Worm (Caenorhabditis elegans) whole organism, early embryonic: ENCODE results near the gene tni-1.

Source experiments
- aly-1 ChIP-seq: sonication (generic microtip); optimal IDR thresholded peaks from 2 replicates; lab custom pipeline; 2016; ENCODE audit warnings: missing genetic modification characterization, missing compliant biosample characterization
- ama-1 ChIP-seq: fragments of 150-350 bp; optimal IDR thresholded peaks from 2 replicates; lab custom pipeline; 2014
- ceh-13 ChIP-seq: fragments of 200-800 bp; sonication (Bioruptor generic); optimal IDR thresholded peaks from 2 replicates; lab custom pipeline; 2018; ENCODE audit warnings: mild to moderate bottlenecking, missing genetic modification characterization, missing compliant biosample characterization
- ceh-36 ChIP-seq: sonication (generic microtip); optimal IDR thresholded peaks from 2 replicates; lab custom pipeline; 2016; ENCODE audit warnings: missing genetic modification characterization, inconsistent platforms, missing compliant biosample characterization
- flt-1 ChIP-seq: fragments of 200-800 bp; sonication (Bioruptor generic); IDR thresholded peaks from 2 replicates; pipeline ENCODE4 v1.3.6; 2022; ENCODE audit warnings: missing genetic modification characterization, missing compliant biosample characterization
- pes-1 ChIP-seq: fragments of 200-800 bp; sonication (Bioruptor generic); IDR thresholded peaks from 2 replicates; pipeline ENCODE4 v1.3.6; 2022; ENCODE audit warnings: missing genetic modification reagents, missing genetic modification characterization, missing compliant biosample characterization

DNA sequence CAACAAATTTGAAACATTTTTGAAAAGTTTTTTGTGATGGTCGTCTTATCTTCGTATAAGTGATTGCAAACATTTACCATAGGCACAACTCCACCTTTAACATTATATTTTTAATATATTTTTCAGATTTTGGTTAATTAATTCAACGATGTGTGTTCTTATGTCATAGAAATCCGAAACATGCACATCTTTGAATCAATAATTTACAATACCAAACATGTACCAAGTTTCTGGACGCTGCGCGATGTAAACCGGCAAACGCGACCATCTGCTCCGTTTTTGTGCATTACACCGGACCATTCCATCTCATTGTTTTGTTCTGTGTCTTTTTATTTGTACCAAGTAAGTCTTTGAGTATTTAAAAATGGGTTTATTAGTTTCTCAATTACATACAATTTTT, 19.8 kb downstream of the tni-1 start, which contains the start of gene pgp-4:
- TF ChIP-seq flt-1 (GFP tag; lab: Robert Waterston, UW) (no peak), pes-1 (no peak), ceh-13 (GFP tag; lab: Kevin White, UChicago) (no peak), ama-1 (no peak), aly-1 (tag; lab: Kevin White, UChicago) (no peak), ceh-36 (tag; lab: Kevin White, UChicago) (no peak)
